Fruit fly (Drosophila melanogaster) whole organism, pupa: ENCODE data around the gene CG42693.
A peak's percentile ranks its signal among the peaks of the same experiment; 100 is the strongest.

Experiments
- CG10348 ChIP-seq: fragments of 200-800 bp; sonication (Bioruptor generic); IDR thresholded peaks from 2 replicates; pipeline ENCODE4 v1.3.6; 2022; ENCODE audit warnings: missing biosample characterization, missing genetic modification characterization
- CG12605 ChIP-seq: fragments of 200-800 bp; sonication (Bioruptor generic); IDR thresholded peaks from 2 replicates; pipeline ENCODE4 v1.3.6; 2022; ENCODE audit warnings: missing biosample characterization, missing genetic modification characterization
- CG13204 ChIP-seq: fragments of 200-800 bp; sonication (Bioruptor generic); optimal IDR thresholded peaks from 2 replicates; lab custom pipeline; 2018; ENCODE audit warnings: missing biosample characterization, mild to moderate bottlenecking, missing genetic modification characterization, moderate library complexity
- CG14655 ChIP-seq: fragments of 200-800 bp; sonication (Bioruptor generic); optimal IDR thresholded peaks from 3 replicates; lab custom pipeline; 2017; ENCODE audit warnings: mild to moderate bottlenecking, missing biosample characterization, missing genetic modification reagents, missing genetic modification characterization
- CG15710 ChIP-seq: fragments of 200-800 bp; sonication (Bioruptor generic); optimal IDR thresholded peaks from 2 replicates; lab custom pipeline; 2018; ENCODE audit warnings: missing biosample characterization, mild to moderate bottlenecking, missing genetic modification characterization, moderate library complexity
- CG17806 ChIP-seq: fragments of 200-800 bp; sonication (Bioruptor generic); optimal IDR thresholded peaks from 2 replicates; lab custom pipeline; 2018; ENCODE audit warnings: missing biosample characterization, mild to moderate bottlenecking, missing genetic modification characterization, moderate library complexity
- CG32121 ChIP-seq: fragments of 200-800 bp; sonication (Bioruptor generic); IDR thresholded peaks from 2 replicates; pipeline ENCODE4 v1.3.6; 2022; ENCODE audit warnings: missing biosample characterization, missing genetic modification characterization
- CG34367 ChIP-seq: fragments of 200-800 bp; sonication (Bioruptor generic); optimal IDR thresholded peaks from 2 replicates; lab custom pipeline; 2018; ENCODE audit warnings: missing biosample characterization, mild to moderate bottlenecking, missing genetic modification characterization
- CG4496 ChIP-seq: fragments of 200-800 bp; sonication (Bioruptor generic); IDR thresholded peaks from 3 replicates; pipeline ENCODE4 v1.3.6; 2022; ENCODE audit warnings: missing biosample characterization, missing genetic modification characterization
- CG8159 ChIP-seq: fragments of 200-800 bp; sonication (Bioruptor generic); optimal IDR thresholded peaks from 3 replicates; lab custom pipeline; 2018; ENCODE audit warnings: missing biosample characterization, mild to moderate bottlenecking, missing genetic modification characterization, moderate library complexity
- CG8301 ChIP-seq: fragments of 200-800 bp; sonication (Bioruptor generic); optimal IDR thresholded peaks from 2 replicates; lab custom pipeline; 2018; ENCODE audit warnings: missing biosample characterization, mild to moderate bottlenecking, missing genetic modification characterization
- CG9948 ChIP-seq: fragments of 200-800 bp; sonication (Bioruptor generic); optimal IDR thresholded peaks from 2 replicates; lab custom pipeline; 2018; ENCODE audit warnings: missing biosample characterization, mild to moderate bottlenecking, missing genetic modification characterization, moderate library complexity
- D1 ChIP-seq: fragments of 200-800 bp; sonication (Bioruptor generic); optimal IDR thresholded peaks from 2 replicates; lab custom pipeline; 2018; ENCODE audit warnings: missing biosample characterization, mild to moderate bottlenecking, missing genetic modification characterization, moderate library complexity
- EcR ChIP-seq: fragments of 200-800 bp; sonication (Bioruptor generic); optimal IDR thresholded peaks from 3 replicates; lab custom pipeline; 2019; ENCODE audit warnings: missing biosample characterization, missing genetic modification characterization, mild to moderate bottlenecking, moderate library complexity, missing genetic modification reagents
- Ets98B ChIP-seq: fragments of 200-800 bp; sonication (Bioruptor generic); IDR thresholded peaks from 2 replicates; pipeline ENCODE4 v1.3.6; 2022; ENCODE audit warnings: missing biosample characterization, missing genetic modification characterization
- Pif1A ChIP-seq: fragments of 200-800 bp; sonication (Bioruptor generic); optimal IDR thresholded peaks from 3 replicates; lab custom pipeline; 2016; ENCODE audit warnings: missing biosample characterization, missing genetic modification characterization
- Pif1B ChIP-seq: fragments of 200-800 bp; sonication (Bioruptor generic); optimal IDR thresholded peaks from 3 replicates; lab custom pipeline; 2016; ENCODE audit warnings: missing biosample characterization, missing genetic modification characterization
- Snoo ChIP-seq: fragments of 200-800 bp; sonication (Bioruptor generic); optimal IDR thresholded peaks from 3 replicates; lab custom pipeline; 2017; ENCODE audit warnings: missing biosample characterization, mild to moderate bottlenecking, missing genetic modification characterization, inconsistent platforms
- fd96Ca ChIP-seq: fragments of 200-800 bp; sonication (Bioruptor generic); IDR thresholded peaks from 3 replicates; pipeline ENCODE4 v1.3.6; 2022; ENCODE audit warnings: missing biosample characterization, missing genetic modification characterization
- gl ChIP-seq: fragments of 200-800 bp; sonication (Bioruptor generic); optimal IDR thresholded peaks from 2 replicates; lab custom pipeline; 2018; ENCODE audit warnings: missing biosample characterization, mild to moderate bottlenecking, missing genetic modification characterization
- rn ChIP-seq: fragments of 200-800 bp; sonication (Bioruptor generic); IDR thresholded peaks from 2 replicates; pipeline ENCODE4 v1.3.6; 2022; ENCODE audit warnings: missing biosample characterization, missing genetic modification characterization

CG42693 gene

DNA sequence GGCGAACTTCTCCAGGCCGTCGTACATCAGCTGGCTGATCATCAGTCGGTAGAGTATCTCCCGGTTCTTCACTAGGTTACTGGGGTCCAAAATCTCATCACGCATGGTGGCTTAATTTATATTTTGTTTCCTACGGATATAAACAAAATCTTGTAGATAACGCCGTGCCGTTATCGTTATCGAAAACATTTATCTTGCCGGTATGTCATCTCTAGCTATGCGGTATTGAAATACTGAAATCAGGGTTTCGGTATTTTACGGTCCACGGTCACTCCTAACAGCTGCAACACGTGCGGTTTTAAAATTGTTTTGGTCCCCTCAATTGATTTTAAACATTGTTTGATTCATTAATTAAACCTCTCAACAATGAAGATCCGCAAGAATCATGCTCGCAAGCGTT lies 28.6 kb upstream of the CG42693 start, which contains the start of the genes CstF50 and CG11563:
Gene CstF50, minus strand, starts transcription at position 188 of the 400 bp plus-strand sequence.
Gene CG11563, plus strand, starts transcription at position 260 of the 400 bp plus-strand sequence.
- TF ChIP-seq CG14655 (GFP tag; lab: Kevin White, UChicago) (no peak), rn (no peak)

DNA sequence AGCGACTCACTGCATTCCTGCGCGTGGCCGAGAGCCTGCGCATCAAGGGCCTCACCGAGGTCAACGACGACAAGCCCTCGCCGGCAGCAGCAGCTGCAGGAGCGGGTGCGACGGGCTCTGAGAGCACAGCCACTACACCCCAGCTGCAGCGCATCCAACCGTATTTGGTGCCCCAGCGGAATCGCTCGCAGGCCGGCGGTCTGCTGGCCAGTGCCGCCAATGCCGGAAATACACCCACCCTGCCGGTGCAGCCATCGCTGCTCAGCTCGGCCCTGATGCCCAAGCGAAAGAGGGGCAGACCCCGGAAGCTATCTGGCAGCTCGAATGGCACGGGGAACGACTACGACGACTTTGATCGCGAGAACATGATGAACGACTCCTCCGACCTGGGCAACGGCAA lies 19.6 kb upstream of the CG42693 start:
- no peak for TF ChIP-seq Pif1B
- TF ChIP-seq CG32121, result no peak
- TF ChIP-seq CG10348 (GFP tag; lab: Robert Waterston, UW), result no peak
- TF ChIP-seq Pif1A (GFP tag; lab: Kevin White, UChicago), result no peak
- no peak for TF ChIP-seq CG8159 (tag; lab: Kevin White, UChicago)
- no peak for TF ChIP-seq CG17806 (tag; lab: Kevin White, UChicago)
- no peak for TF ChIP-seq Snoo (tag; lab: Kevin White, UChicago)
- TF ChIP-seq CG8301 (tag; lab: Kevin White, UChicago), result no peak
- TF ChIP-seq D1 (tag; lab: Kevin White, UChicago), result no peak
- no peak for TF ChIP-seq CG12605 (GFP tag; lab: Robert Waterston, UW)
- TF ChIP-seq CG34367 (tag; lab: Kevin White, UChicago), result no peak
- no peak for TF ChIP-seq rn
- TF ChIP-seq Ets98B (GFP tag; lab: Robert Waterston, UW), result no peak
- TF ChIP-seq EcR (GFP tag; lab: Kevin White, UChicago), result no peak
- no peak for TF ChIP-seq CG9948 (tag; lab: Kevin White, UChicago)
- TF ChIP-seq CG15710 (tag; lab: Kevin White, UChicago), result no peak
- no peak for TF ChIP-seq fd96Ca (GFP tag; lab: Robert Waterston, UW)
- TF ChIP-seq CG14655 (GFP tag; lab: Kevin White, UChicago), result no peak
- no peak for TF ChIP-seq CG4496
- no peak for TF ChIP-seq gl

DNA sequence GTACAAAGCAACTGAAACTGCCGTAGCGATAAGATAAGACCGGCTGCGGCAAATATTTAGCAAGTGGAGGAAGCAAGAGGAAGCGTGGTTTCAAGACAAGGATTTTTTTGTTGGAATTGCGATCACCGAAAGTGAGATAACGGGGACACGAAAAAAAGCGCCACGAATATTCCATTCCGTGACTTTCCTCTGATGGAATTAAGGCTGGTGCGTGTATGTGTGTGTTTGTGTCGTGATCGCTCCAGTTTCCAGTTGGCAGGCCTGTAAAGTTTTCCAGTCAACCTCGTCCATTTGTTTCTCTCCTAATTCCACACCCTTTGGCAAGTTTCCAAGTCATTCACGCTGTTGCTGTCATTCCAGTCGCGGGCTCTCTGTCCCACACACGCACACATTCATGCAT lies 18.1 kb upstream of the CG42693 start:
- TF ChIP-seq CG12605 (GFP tag; lab: Robert Waterston, UW) (no peak), Snoo (tag; lab: Kevin White, UChicago) (no peak), EcR (GFP tag; lab: Kevin White, UChicago) (no peak), Ets98B (GFP tag; lab: Robert Waterston, UW) (no peak), Pif1A (GFP tag; lab: Kevin White, UChicago) (no peak), CG17806 (tag; lab: Kevin White, UChicago) (no peak), D1 (tag; lab: Kevin White, UChicago) (no peak), gl (no peak)

DNA sequence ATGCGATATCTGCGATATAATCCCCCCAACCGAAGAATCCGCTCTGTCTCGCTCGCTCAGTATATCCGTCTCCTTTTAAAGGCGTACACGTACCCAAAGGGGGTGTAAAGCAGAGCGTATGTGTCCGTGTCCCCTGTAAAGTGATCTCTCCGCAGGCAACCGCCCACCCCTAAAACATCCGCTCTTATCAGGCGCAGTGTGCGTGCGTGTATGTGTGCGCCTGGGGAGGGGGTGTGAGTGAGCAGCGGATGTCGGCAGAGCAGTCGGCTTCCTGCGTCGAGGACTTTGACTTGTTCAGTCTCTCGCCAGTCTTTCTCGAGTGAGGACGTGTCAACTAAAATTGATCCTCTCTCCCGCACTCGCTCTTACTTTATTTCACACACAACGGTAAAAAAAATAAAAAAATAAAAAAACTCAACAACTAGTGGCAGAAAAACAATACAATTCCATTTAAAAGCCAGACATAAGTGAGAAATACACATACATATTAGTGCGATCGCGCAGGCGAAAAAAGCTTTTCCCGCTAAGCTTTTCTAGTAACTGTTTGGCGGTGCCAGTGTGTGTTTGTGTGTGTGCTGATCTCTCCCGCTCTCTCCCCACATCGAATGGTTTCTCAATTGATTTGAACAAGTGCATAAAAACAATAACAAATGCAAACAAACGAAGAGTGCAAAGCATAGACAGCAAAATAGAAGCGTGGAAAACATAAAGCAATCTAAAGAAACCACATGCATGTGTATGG lies 17.5 kb upstream of the CG42693 start:
- TF ChIP-seq Snoo (tag; lab: Kevin White, UChicago), result peak; percentile 26
- TF ChIP-seq Pif1B, result peak; percentile 17
- TF ChIP-seq CG8301 (tag; lab: Kevin White, UChicago), result no peak
- TF ChIP-seq CG9948 (tag; lab: Kevin White, UChicago), result no peak
- TF ChIP-seq CG32121, result peak; percentile 25; the same call in 1 of the 2 replicates
- no peak for TF ChIP-seq rn
- TF ChIP-seq CG17806 (tag; lab: Kevin White, UChicago), result no peak
- TF ChIP-seq Ets98B (GFP tag; lab: Robert Waterston, UW), result peak; percentile 50; the same call in 1 of the 2 replicates
- peak; percentile 29 for TF ChIP-seq CG15710 (tag; lab: Kevin White, UChicago)
- no peak for TF ChIP-seq D1 (tag; lab: Kevin White, UChicago)
- TF ChIP-seq CG10348 (GFP tag; lab: Robert Waterston, UW), result no peak
- peak; percentile 63 for TF ChIP-seq fd96Ca (GFP tag; lab: Robert Waterston, UW)
- peak; percentile 42 for TF ChIP-seq CG34367 (tag; lab: Kevin White, UChicago)
- peak; percentile 83 for TF ChIP-seq CG4496
- peak; percentile 81 for TF ChIP-seq gl
- TF ChIP-seq CG14655 (GFP tag; lab: Kevin White, UChicago), result no peak
- peak; percentile 90 for TF ChIP-seq CG13204 (GFP tag; lab: Kevin White, UChicago)
- peak; percentile 6 for TF ChIP-seq CG8159 (tag; lab: Kevin White, UChicago)
- TF ChIP-seq CG12605 (GFP tag; lab: Robert Waterston, UW), result peak; percentile 62; the same call in 1 of the 2 replicates
- TF ChIP-seq Pif1A (GFP tag; lab: Kevin White, UChicago), result no peak
- TF ChIP-seq EcR (GFP tag; lab: Kevin White, UChicago), result peak; percentile 79

DNA sequence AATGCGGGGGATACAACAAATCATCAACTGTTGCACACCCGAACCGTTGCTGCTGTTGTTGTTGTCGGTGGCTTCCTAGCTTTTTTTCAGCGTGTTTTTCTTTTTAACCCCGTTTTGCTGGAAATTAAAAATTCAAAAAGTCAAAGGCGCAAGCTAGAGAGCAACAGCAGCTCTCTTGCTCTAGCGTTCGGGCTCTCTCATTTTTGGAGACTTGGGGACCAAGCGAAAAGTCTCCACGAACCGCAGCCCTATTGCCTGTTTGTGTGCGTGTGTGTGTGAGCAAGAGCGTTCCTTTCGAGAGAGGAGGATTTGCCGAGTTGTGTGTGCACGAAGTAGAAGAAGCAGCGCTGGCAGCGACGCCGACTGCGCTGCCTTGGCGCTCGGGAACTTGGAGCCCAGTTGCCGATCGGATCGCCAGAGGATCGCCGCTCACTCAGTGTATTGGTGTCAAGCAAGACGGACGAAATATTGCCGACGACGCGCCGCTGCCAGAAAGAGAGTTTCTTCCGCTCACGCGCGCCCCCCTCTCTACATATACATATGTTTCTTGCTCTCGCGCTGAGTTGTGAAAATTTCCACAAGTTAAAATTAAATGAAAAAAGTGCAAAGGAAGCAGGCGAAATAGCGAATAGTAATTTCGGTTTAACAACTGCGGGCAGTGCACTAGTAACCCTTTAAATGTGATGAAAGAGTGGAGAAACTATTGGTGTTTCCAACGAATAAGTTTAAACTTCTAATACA lies 16.6 kb upstream of the CG42693 start:
- no peak for TF ChIP-seq gl
- TF ChIP-seq fd96Ca (GFP tag; lab: Robert Waterston, UW), result peak; percentile 63; the same call in 1 of the 3 replicates
- no peak for TF ChIP-seq Pif1A (GFP tag; lab: Kevin White, UChicago)
- TF ChIP-seq CG4496, result peak; percentile 79
- no peak for TF ChIP-seq CG15710 (tag; lab: Kevin White, UChicago)
- peak; percentile 13 for TF ChIP-seq CG9948 (tag; lab: Kevin White, UChicago)
- no peak for TF ChIP-seq CG14655 (GFP tag; lab: Kevin White, UChicago)
- TF ChIP-seq CG12605 (GFP tag; lab: Robert Waterston, UW), result peak; percentile 40
- no peak for TF ChIP-seq rn
- TF ChIP-seq CG10348 (GFP tag; lab: Robert Waterston, UW), result no peak
- peak; percentile 39 for TF ChIP-seq CG32121
- no peak for TF ChIP-seq D1 (tag; lab: Kevin White, UChicago)
- TF ChIP-seq Pif1B, result no peak
- TF ChIP-seq CG13204 (GFP tag; lab: Kevin White, UChicago), result peak; percentile 64
- peak; percentile 81 for TF ChIP-seq EcR (GFP tag; lab: Kevin White, UChicago)
- peak; percentile 52; the same call in 1 of the 2 replicates for TF ChIP-seq Ets98B (GFP tag; lab: Robert Waterston, UW)
- TF ChIP-seq CG8301 (tag; lab: Kevin White, UChicago), result no peak
- TF ChIP-seq CG17806 (tag; lab: Kevin White, UChicago), result no peak
- TF ChIP-seq CG8159 (tag; lab: Kevin White, UChicago), result peak; percentile 10
- TF ChIP-seq CG34367 (tag; lab: Kevin White, UChicago), result no peak
- TF ChIP-seq Snoo (tag; lab: Kevin White, UChicago), result peak; percentile 34
- TF ChIP-seq, all 21 proteins: peak for 10
